Worm (Caenorhabditis elegans) whole organism, late embryonic: Measurements from ENCODE around the gene cdl-1.

Source experiments
- F13H6.1 ChIP-seq: sonication (generic microtip); optimal IDR thresholded peaks from 2 replicates; lab custom pipeline; 2016; ENCODE audit warnings: missing genetic modification characterization, missing compliant biosample characterization
- ceh-30 ChIP-seq: fragments of 150-350 bp; optimal IDR thresholded peaks from 2 replicates; lab custom pipeline; 2014; ENCODE audit warnings: missing biosample characterization, missing genetic modification characterization
- hlh-30 ChIP-seq: sonication (generic microtip); optimal IDR thresholded peaks from 2 replicates; lab custom pipeline; 2017; ENCODE audit warnings: antibody characterized with exemption, missing genetic modification characterization, missing compliant biosample characterization; ENCODE audit not compliant: insufficient read depth
- lim-6 ChIP-seq: sonication (generic microtip); optimal IDR thresholded peaks from 2 replicates; lab custom pipeline; 2016; ENCODE audit warnings: missing genetic modification characterization, missing compliant biosample characterization
- npax-4 ChIP-seq: sonication (generic microtip); optimal IDR thresholded peaks from 2 replicates; lab custom pipeline; 2016; ENCODE audit warnings: missing genetic modification characterization, missing compliant biosample characterization
- pqm-1 ChIP-seq: sonication (generic microtip); optimal IDR thresholded peaks from 2 replicates; lab custom pipeline; 2016; ENCODE audit warnings: missing genetic modification characterization, missing compliant biosample characterization
- tbx-7 ChIP-seq: sonication (generic microtip); optimal IDR thresholded peaks from 2 replicates; lab custom pipeline; 2016; ENCODE audit warnings: missing genotype, missing genetic modification characterization, missing compliant biosample characterization
- zip-5 ChIP-seq: sonication (generic microtip); optimal IDR thresholded peaks from 2 replicates; lab custom pipeline; 2016; ENCODE audit warnings: missing genetic modification characterization, missing compliant biosample characterization

DNA sequence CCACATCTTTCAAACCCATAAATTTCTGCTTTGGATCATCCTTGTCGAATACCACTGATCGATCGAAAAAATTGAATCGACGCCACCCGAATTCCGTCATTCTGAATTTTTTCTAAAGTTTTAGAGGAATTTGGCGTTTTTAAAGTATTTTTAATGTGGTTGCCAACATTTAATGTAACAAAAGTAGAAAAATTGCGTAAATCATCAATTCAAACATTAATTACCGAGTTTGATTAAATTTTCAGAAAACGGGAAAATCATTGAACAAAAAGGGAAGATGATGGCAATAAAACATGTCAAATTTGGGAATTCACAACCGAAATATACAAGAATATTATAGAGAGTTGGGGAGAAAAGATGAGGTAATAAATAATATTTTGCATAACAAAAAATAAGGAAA, 8.1 kb downstream of the cdl-1 start, which contains the start of gene vps-11:
- no peak for TF ChIP-seq F13H6.1 (tag; lab: Kevin White, UChicago)
- no peak for TF ChIP-seq pqm-1 (tag; lab: Kevin White, UChicago)
- no peak for TF ChIP-seq hlh-30 (tag; lab: Kevin White, UChicago)
- TF ChIP-seq ceh-30 (tag; lab: Kevin White, UChicago): no peak
- TF ChIP-seq npax-4 (tag; lab: Kevin White, UChicago): no peak
- TF ChIP-seq lim-6: no peak
- TF ChIP-seq tbx-7 (tag; lab: Kevin White, UChicago): no peak
- no peak for TF ChIP-seq zip-5
